Worm (Caenorhabditis elegans) whole organism, L4 larva: ENCODE data around the gene nars-2.

Experiments
- F26F4.8 ChIP-seq: fragments of 200-800 bp; sonication (Bioruptor generic); conservative IDR thresholded peaks from 2 replicates; pipeline ENCODE4 v1.3.6; 2022; ENCODE audit warnings: missing genetic modification characterization, missing compliant biosample characterization
- T20F7.1 ChIP-seq: fragments of 200-800 bp; sonication (Bioruptor generic); optimal IDR thresholded peaks from 2 replicates; lab custom pipeline; 2018; ENCODE audit warnings: mild to moderate bottlenecking, missing genetic modification characterization, missing compliant biosample characterization
- T26A8.4 ChIP-seq: fragments of 200-800 bp; sonication (Bioruptor generic); IDR thresholded peaks from 2 replicates; pipeline ENCODE4 v1.3.6; 2022; ENCODE audit warnings: missing genetic modification characterization, missing compliant biosample characterization
- Y48G9A.11 ChIP-seq: fragments of 200-800 bp; sonication (Bioruptor generic); IDR thresholded peaks from 2 replicates; pipeline ENCODE4 v1.3.6; 2022; ENCODE audit warnings: missing genetic modification reagents, missing genetic modification characterization, missing compliant biosample characterization
- Y75B8A.6 ChIP-seq: fragments of 200-800 bp; sonication (Bioruptor generic); IDR thresholded peaks from 2 replicates; pipeline ENCODE4 v1.3.6; 2022; ENCODE audit warnings: missing genetic modification reagents, missing genetic modification characterization, missing compliant biosample characterization
- aha-1 ChIP-seq: fragments of 150-350 bp; peaks from one replicate; lab custom pipeline; 2014; ENCODE audit warnings: missing biosample characterization, missing genetic modification characterization
- ama-1 ChIP-seq: fragments of 150-350 bp; optimal IDR thresholded peaks from 2 replicates; lab custom pipeline; 2014; ENCODE audit warnings: inconsistent platforms, mixed read lengths
- arid-1 ChIP-seq: fragments of 200-800 bp; sonication (Bioruptor generic); conservative IDR thresholded peaks from 2 replicates; pipeline ENCODE4 v1.3.6; 2022; ENCODE audit warnings: missing genetic modification reagents, missing genetic modification characterization, missing compliant biosample characterization
- ces-1 ChIP-seq: fragments of 150-350 bp; sonication (generic microtip); optimal IDR thresholded peaks from 4 replicates; lab custom pipeline; 2014; ENCODE audit warnings: missing biosample characterization, missing genetic modification reagents, missing genetic modification characterization
- daf-19 ChIP-seq: fragments of 200-800 bp; sonication (Bioruptor generic); conservative IDR thresholded peaks from 2 replicates; pipeline ENCODE4 v1.3.6; 2022; ENCODE audit warnings: missing genetic modification characterization, missing compliant biosample characterization
- dmd-6 ChIP-seq: fragments of 200-800 bp; sonication (Bioruptor generic); IDR thresholded peaks from 2 replicates; pipeline ENCODE4 v1.3.6; 2022; ENCODE audit warnings: missing genetic modification reagents, missing genetic modification characterization, missing compliant biosample characterization
- dpl-1 ChIP-seq: fragments of 150-350 bp; optimal IDR thresholded peaks from 2 replicates; lab custom pipeline; 2014; ENCODE audit warnings: missing biosample characterization, missing genetic modification reagents, missing genetic modification characterization
- dve-1 ChIP-seq: sonication (generic microtip); optimal IDR thresholded peaks from 2 replicates; lab custom pipeline; 2017; ENCODE audit warnings: antibody characterized with exemption, mild to moderate bottlenecking, missing genetic modification characterization, missing compliant biosample characterization; ENCODE audit not compliant: insufficient read depth
- egl-43 ChIP-seq: fragments of 200-800 bp; sonication (Bioruptor generic); IDR thresholded peaks from 2 replicates; pipeline ENCODE4 v1.3.6; 2022; ENCODE audit warnings: missing genetic modification reagents, missing genetic modification characterization, missing compliant biosample characterization
- fkh-10 ChIP-seq: fragments of 150-350 bp; optimal IDR thresholded peaks from 2 replicates; lab custom pipeline; 2014; ENCODE audit warnings: missing biosample characterization, missing genetic modification reagents, missing genetic modification characterization
- hmg-1.1 ChIP-seq: fragments of 200-800 bp; sonication (Bioruptor generic); IDR thresholded peaks from 2 replicates; pipeline ENCODE4 v1.3.6; 2022; ENCODE audit warnings: missing genetic modification reagents, missing genetic modification characterization, missing compliant biosample characterization
- lin-1 ChIP-seq: fragments of 200-800 bp; sonication (Bioruptor generic); IDR thresholded peaks from 2 replicates; pipeline ENCODE4 v1.3.6; 2022; ENCODE audit warnings: missing genetic modification reagents, missing genetic modification characterization, missing compliant biosample characterization
- lin-38 ChIP-seq: fragments of 200-800 bp; sonication (Bioruptor generic); IDR thresholded peaks from 2 replicates; pipeline ENCODE4 v1.3.6; 2022; ENCODE audit warnings: missing genetic modification reagents, missing genetic modification characterization, missing compliant biosample characterization
- madf-5 ChIP-seq, 2 experiments: fragments of 200-800 bp; sonication (Bioruptor generic); IDR thresholded peaks; 2 replicates each; pipeline ENCODE4 v1.3.6; 2022; ENCODE audit warnings: missing compliant biosample characterization in 2 of 2, missing genetic modification characterization in 2 of 2
- madf-9 ChIP-seq: fragments of 200-800 bp; sonication (Bioruptor generic); conservative IDR thresholded peaks from 2 replicates; pipeline ENCODE4 v1.3.6; 2022; ENCODE audit warnings: missing genetic modification reagents, missing genetic modification characterization, missing compliant biosample characterization
- mxl-3 ChIP-seq: fragments of 200-800 bp; sonication (Bioruptor generic); optimal IDR thresholded peaks from 2 replicates; lab custom pipeline; 2018; ENCODE audit warnings: mild to moderate bottlenecking, missing genetic modification characterization, missing compliant biosample characterization
- nhr-10 ChIP-seq: fragments of 150-350 bp; optimal IDR thresholded peaks from 2 replicates; lab custom pipeline; 2014; ENCODE audit warnings: missing biosample characterization, missing genetic modification characterization
- nhr-102 ChIP-seq: sonication (generic microtip); optimal IDR thresholded peaks from 2 replicates; lab custom pipeline; 2016; ENCODE audit warnings: mild to moderate bottlenecking, missing genetic modification characterization, moderate library complexity, missing compliant biosample characterization
- nhr-237 ChIP-seq: sonication (generic microtip); optimal IDR thresholded peaks from 2 replicates; lab custom pipeline; 2017; ENCODE audit warnings: missing biosample characterization, missing genetic modification characterization
- nhr-28 ChIP-seq: fragments of 150-350 bp; optimal IDR thresholded peaks from 2 replicates; lab custom pipeline; 2014; ENCODE audit warnings: missing biosample characterization, missing genetic modification characterization
- nhr-6 ChIP-seq: fragments of 150-350 bp; optimal IDR thresholded peaks from 2 replicates; lab custom pipeline; 2014; ENCODE audit warnings: missing biosample characterization, missing genetic modification characterization
- php-3 ChIP-seq: fragments of 200-800 bp; sonication (Bioruptor generic); IDR thresholded peaks from 2 replicates; pipeline ENCODE4 v1.3.6; 2022; ENCODE audit warnings: missing genetic modification reagents, missing genetic modification characterization, missing compliant biosample characterization
- pqm-1 ChIP-seq: sonication (generic microtip); optimal IDR thresholded peaks from 2 replicates; lab custom pipeline; 2017; ENCODE audit warnings: missing biosample characterization, missing genetic modification characterization
- snpc-4 ChIP-seq: fragments of 150-350 bp; optimal IDR thresholded peaks from 2 replicates; lab custom pipeline; 2014; ENCODE audit warnings: missing biosample characterization, missing genetic modification characterization
- tra-1 ChIP-seq: fragments of 200-800 bp; sonication (Bioruptor generic); IDR thresholded peaks from 2 replicates; pipeline ENCODE4 v1.3.6; 2022; ENCODE audit warnings: missing genetic modification reagents, missing genetic modification characterization, missing compliant biosample characterization
- unc-62 ChIP-seq, 3 experiments: fragments of 150-350 bp in 1 of 3; sonication (generic microtip); optimal IDR thresholded peaks in 2 of 3; peaks in 1 of 3; 1 replicate in 1 of 3; 2 replicates in 2 of 3; lab custom pipeline; 2014 to 2017; ENCODE audit warnings: missing biosample characterization in 3 of 3, missing genetic modification characterization in 3 of 3, missing genetic modification reagents in 3 of 3, missing genotype in 1 of 3
- zfp-2 ChIP-seq: sonication (generic microtip); optimal IDR thresholded peaks from 2 replicates; lab custom pipeline; 2016; ENCODE audit warnings: mild to moderate bottlenecking, missing genetic modification characterization, missing compliant biosample characterization
- zfp-3 ChIP-seq: fragments of 200-800 bp; sonication (Bioruptor generic); conservative IDR thresholded peaks from 2 replicates; pipeline ENCODE4 v1.3.6; 2022; ENCODE audit warnings: missing genetic modification reagents, missing genetic modification characterization, missing compliant biosample characterization
- zip-11 ChIP-seq: fragments of 200-800 bp; sonication (Bioruptor generic); IDR thresholded peaks from 2 replicates; pipeline ENCODE4 v1.3.6; 2022; ENCODE audit warnings: missing genetic modification characterization, missing compliant biosample characterization
- zip-2 ChIP-seq: fragments of 150-350 bp; optimal IDR thresholded peaks from 2 replicates; lab custom pipeline; 2014; ENCODE audit warnings: missing biosample characterization, missing genetic modification characterization
- ztf-7 ChIP-seq: fragments of 150-350 bp; optimal IDR thresholded peaks from 2 replicates; lab custom pipeline; 2014; ENCODE audit warnings: missing biosample characterization, missing genetic modification characterization

The nars-2 gene

DNA sequence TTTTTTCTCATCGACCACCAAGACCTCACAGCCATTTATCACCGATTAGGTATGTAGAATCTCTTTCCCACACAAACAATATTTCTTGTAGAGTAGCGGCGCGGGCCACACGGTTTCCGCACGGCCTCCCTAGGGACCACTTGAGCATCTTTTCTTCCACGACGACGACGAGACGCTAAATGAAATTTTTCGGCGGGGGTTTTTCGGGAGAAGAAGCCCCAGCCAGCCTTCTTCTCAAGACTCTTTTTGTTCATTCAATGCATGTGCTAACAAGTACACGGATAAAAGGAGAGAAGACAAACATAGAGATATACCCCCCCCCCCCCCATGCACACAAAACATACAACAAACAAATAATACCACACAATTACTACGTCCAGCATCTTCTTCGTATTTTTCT lies 41.5 kb downstream of the nars-2 start:
- TF ChIP-seq tra-1 (GFP tag; lab: Robert Waterston, UW): no peak
- no peak for TF ChIP-seq snpc-4 (tag; lab: Kevin White, UChicago)
- no peak for TF ChIP-seq pqm-1 (tag; lab: Kevin White, UChicago)
- TF ChIP-seq hmg-1.1 (GFP tag; lab: Robert Waterston, UW): 0 out of 2 replicates have a peak, but pooled peaks have one; percentile 7
- TF ChIP-seq T26A8.4 (GFP tag; lab: Robert Waterston, UW): no peak
- no peak for TF ChIP-seq fkh-10 (GFP tag; lab: Kevin White, UChicago)
- TF ChIP-seq nhr-6: no peak

DNA sequence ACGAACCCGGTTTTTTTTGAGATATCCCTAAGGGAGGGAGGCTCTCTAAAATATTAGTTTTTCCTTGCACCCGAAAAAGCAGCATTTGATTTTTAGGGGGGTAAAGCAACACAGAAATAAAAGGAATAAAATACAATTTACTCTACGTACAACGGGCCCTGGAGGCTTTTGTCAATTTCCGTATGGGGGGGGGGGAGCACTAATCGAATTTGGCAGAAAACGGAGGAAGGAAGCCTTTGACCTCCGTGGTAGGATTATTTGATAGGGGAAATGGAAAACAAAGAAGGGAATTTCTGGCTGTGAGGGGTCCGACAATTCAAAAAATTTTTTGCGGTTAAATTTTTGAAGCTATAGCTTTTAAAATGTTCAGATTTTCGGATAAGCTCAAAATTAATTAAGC lies 42.6 kb downstream of the nars-2 start:
- TF ChIP-seq madf-9 (GFP tag; lab: Robert Waterston, UW) (no peak), F26F4.8 (no peak), zip-2 (tag; lab: Kevin White, UChicago) (no peak), Y48G9A.11 (GFP tag; lab: Robert Waterston, UW) (no peak), Y75B8A.6 (no peak), snpc-4 (tag; lab: Kevin White, UChicago) (no peak), T26A8.4 (GFP tag; lab: Robert Waterston, UW) (no peak), zip-11 (no peak)

DNA sequence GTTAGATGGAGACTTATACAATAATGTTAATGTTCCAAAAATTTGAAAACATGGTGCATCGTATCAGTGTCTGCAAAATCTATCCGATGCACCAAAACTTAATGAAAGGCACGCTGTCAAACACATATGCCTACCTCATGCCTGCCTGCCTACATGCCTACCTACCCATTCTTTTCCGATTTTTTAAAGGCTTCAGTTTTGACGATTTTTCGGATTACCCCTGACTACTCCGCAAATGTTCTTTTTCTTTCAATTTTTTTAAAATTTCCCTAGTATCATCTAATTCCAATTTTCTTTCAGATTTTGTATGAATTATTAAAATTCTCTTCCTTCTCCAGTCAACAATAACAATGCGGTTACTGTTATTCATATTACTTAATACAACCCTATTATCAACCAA lies 44.0 kb downstream of the nars-2 start, which contains the start of gene plr-1:
plr-1 (plus strand) TSS at position 301 of the 400 bp plus-strand sequence.
- TF ChIP-seq unc-62 (GFP tag; optimal IDR thresholded peaks at IDR 0.05 in 1 of 2; lab: Kevin White, UChicago) (peak in 1 of 2 experiments; percentile 69), unc-62 (tag; optimal IDR thresholded peaks at IDR 0.05; lab: Kevin White, UChicago) (no peak), F26F4.8 (no peak)

DNA sequence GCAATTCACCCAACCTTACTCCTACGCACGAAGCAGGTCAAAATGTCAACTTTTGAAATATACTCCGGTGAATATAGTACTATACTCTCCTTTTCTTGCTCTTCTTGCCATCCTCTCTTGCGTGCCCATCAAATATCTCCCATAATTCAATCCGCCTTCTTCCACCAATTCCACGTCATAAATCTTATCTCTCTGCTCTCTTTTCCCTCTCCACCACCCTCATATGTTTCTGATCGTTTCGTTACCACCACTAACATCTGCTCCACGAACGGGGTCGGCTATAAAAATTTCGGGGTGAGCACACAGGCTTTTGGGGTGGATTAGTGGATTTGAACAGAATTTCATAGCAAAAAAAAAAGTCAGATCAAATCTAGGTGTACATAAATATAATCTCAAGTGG lies 46.6 kb downstream of the nars-2 start:
- TF ChIP-seq unc-62 (GFP tag; optimal IDR thresholded peaks at IDR 0.05 in 1 of 2; lab: Kevin White, UChicago): no peak
- TF ChIP-seq unc-62 (tag; optimal IDR thresholded peaks at IDR 0.05; lab: Kevin White, UChicago): no peak
- TF ChIP-seq aha-1: peak; percentile 60
- TF ChIP-seq madf-9 (GFP tag; lab: Robert Waterston, UW): no peak
- TF ChIP-seq zfp-3 (GFP tag; lab: Robert Waterston, UW): no peak
- TF ChIP-seq, all 104 proteins: peak for 1

DNA sequence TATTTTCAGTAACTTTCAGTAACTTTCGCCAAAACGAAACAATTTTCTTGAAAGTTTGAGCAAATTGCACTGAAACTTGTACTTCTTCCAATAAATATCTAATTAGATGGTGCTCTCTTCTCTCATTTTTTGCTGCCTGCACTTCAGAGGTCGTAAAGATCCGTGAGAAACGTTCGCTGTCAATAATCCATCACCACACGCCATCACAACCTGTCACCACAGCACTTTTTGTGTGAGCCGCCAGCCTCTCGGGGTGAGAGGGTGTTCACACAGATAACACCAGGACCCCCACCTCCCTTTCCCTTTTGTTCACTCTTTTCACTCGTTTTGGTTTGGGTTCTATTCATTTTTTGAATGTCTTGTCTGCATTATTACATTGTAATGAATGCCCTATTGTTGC lies 48.0 kb downstream of the nars-2 start:
- TF ChIP-seq egl-43 (GFP tag; lab: Robert Waterston, UW): no peak
- no peak for TF ChIP-seq ztf-7 (tag; lab: Kevin White, UChicago)
- no peak for TF ChIP-seq zfp-3 (GFP tag; lab: Robert Waterston, UW)
- no peak for TF ChIP-seq dpl-1 (GFP tag; lab: Kevin White, UChicago)
- peak in 1 of 2 experiments; percentile 89 for TF ChIP-seq unc-62 (GFP tag; optimal IDR thresholded peaks at IDR 0.05 in 1 of 2; lab: Kevin White, UChicago)
- no peak for TF ChIP-seq unc-62 (tag; optimal IDR thresholded peaks at IDR 0.05; lab: Kevin White, UChicago)

DNA sequence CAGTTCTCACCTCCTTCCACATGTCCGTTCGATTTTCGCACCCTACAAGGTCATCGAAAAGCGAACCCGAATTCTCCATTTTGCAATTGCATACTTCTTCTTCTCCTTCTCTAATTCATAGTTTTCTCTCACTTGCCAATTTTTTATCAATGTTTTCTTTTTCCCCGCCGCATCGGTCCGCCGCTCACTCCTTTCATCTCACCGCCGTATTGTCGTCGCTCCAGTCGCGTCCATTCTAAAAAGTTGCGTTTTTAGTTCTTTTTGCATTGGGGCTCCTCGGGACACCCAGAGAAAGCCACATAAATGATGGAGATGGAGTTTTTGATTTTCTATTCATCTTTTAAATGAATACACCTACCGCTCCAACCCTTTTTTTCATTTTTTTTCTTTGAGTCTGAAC lies 49.2 kb downstream of the nars-2 start:
- TF ChIP-seq nhr-28 (tag; lab: Kevin White, UChicago) (peak; percentile 56), zfp-2 (tag; lab: Kevin White, UChicago) (no peak), ces-1 (GFP tag; lab: Kevin White, UChicago) (no peak), nhr-237 (tag; lab: Kevin White, UChicago) (no peak), Y48G9A.11 (GFP tag; lab: Robert Waterston, UW) (no peak), fkh-10 (GFP tag; lab: Kevin White, UChicago) (no peak), mxl-3 (GFP tag; lab: Kevin White, UChicago) (peak; percentile 35), dve-1 (tag; lab: Kevin White, UChicago) (peak; percentile 5), daf-19 (no peak), nhr-102 (tag; lab: Kevin White, UChicago) (no peak), php-3 (GFP tag; lab: Robert Waterston, UW) (no peak), pqm-1 (tag; lab: Kevin White, UChicago) (peak; percentile 36), T20F7.1 (GFP tag; lab: Kevin White, UChicago) (no peak), madf-5 (GFP tag; IDR thresholded peaks at IDR 0.05; lab: Robert Waterston, UW) (no peak), lin-1 (no peak), nhr-10 (no peak), dmd-6 (GFP tag; lab: Robert Waterston, UW) (no peak; the same call in 1 of the 2 replicates), lin-38 (GFP tag; lab: Robert Waterston, UW) (no peak), F26F4.8 (no peak), arid-1 (GFP tag; lab: Robert Waterston, UW) (no peak), ama-1 (lab: Kevin White, UChicago) (no peak)
